Worm (Caenorhabditis elegans) whole organism, L1 larva: ENCODE measurements around the gene cyn-12.

ENCODE experiments used
- C04F5.9 ChIP-seq: sonication (generic microtip); optimal IDR thresholded peaks from 2 replicates; lab custom pipeline; 2016; ENCODE audit warnings: missing genetic modification characterization, missing compliant biosample characterization
- C16A3.4 ChIP-seq: fragments of 150-350 bp; optimal IDR thresholded peaks from 2 replicates; lab custom pipeline; 2014; ENCODE audit warnings: missing biosample characterization, missing genetic modification characterization
- Y116A8C.19 ChIP-seq: sonication (generic microtip); optimal IDR thresholded peaks from 2 replicates; lab custom pipeline; 2016; ENCODE audit warnings: missing compliant biosample characterization, missing genetic modification characterization, borderline replicate concordance
- aha-1 ChIP-seq: fragments of 150-350 bp; optimal IDR thresholded peaks from 2 replicates; lab custom pipeline; 2014; ENCODE audit warnings: missing biosample characterization, missing genetic modification characterization
- alr-1 ChIP-seq: fragments of 200-800 bp; sonication (Bioruptor generic); optimal IDR thresholded peaks from 2 replicates; lab custom pipeline; 2018; ENCODE audit warnings: borderline replicate concordance, mild to moderate bottlenecking, missing genetic modification characterization, missing compliant biosample characterization
- blmp-1 ChIP-seq: fragments of 150-350 bp; optimal IDR thresholded peaks from 2 replicates; lab custom pipeline; 2014; ENCODE audit warnings: missing biosample characterization, missing genetic modification characterization
- ceh-63 ChIP-seq: fragments of 200-800 bp; sonication (Bioruptor generic); optimal IDR thresholded peaks from 2 replicates; lab custom pipeline; 2018; ENCODE audit warnings: mild to moderate bottlenecking, missing genetic modification characterization, missing compliant biosample characterization
- ceh-8 ChIP-seq: fragments of 200-800 bp; sonication (Bioruptor generic); optimal IDR thresholded peaks from 2 replicates; lab custom pipeline; 2018; ENCODE audit warnings: mild to moderate bottlenecking, missing genetic modification characterization, moderate library complexity, missing compliant biosample characterization
- ceh-82 ChIP-seq, 3 experiments: fragments of 150-350 bp in 1 of 3; sonication (generic microtip) in 2 of 3; optimal IDR thresholded peaks; 2 replicates each; lab custom pipeline; 2014 to 2017; ENCODE audit warnings: missing biosample characterization in 3 of 3, missing genetic modification characterization in 3 of 3
- ceh-88 ChIP-seq: fragments of 200-800 bp; sonication (Bioruptor generic); IDR thresholded peaks from 2 replicates; pipeline ENCODE4 v1.3.6; 2022; ENCODE audit warnings: missing genetic modification characterization, missing compliant biosample characterization
- ceh-90 ChIP-seq: sonication (generic microtip); optimal IDR thresholded peaks from 2 replicates; lab custom pipeline; 2016; ENCODE audit warnings: missing genetic modification characterization, missing compliant biosample characterization
- ces-1 ChIP-seq: fragments of 150-350 bp; optimal IDR thresholded peaks from 2 replicates; lab custom pipeline; 2014; ENCODE audit warnings: missing biosample characterization, missing genetic modification reagents, missing genetic modification characterization
- dsc-1 ChIP-seq: sonication (generic microtip); optimal IDR thresholded peaks from 2 replicates; lab custom pipeline; 2016; ENCODE audit warnings: mild to moderate bottlenecking, missing genetic modification characterization, missing compliant biosample characterization
- efl-1 ChIP-seq, 4 experiments: fragments of 150-350 bp; optimal IDR thresholded peaks in 3 of 4; peaks in 1 of 4; 1 replicate in 1 of 4; 2 replicates in 3 of 4; lab custom pipeline; 2014; ENCODE audit warnings: missing biosample characterization in 2 of 4, missing genetic modification characterization in 2 of 4, missing genetic modification reagents in 2 of 4
- efl-3 ChIP-seq: fragments of 200-800 bp; sonication (Bioruptor generic); optimal IDR thresholded peaks from 2 replicates; lab custom pipeline; 2018; ENCODE audit warnings: mild to moderate bottlenecking, missing genetic modification characterization, missing compliant biosample characterization
- elt-2 ChIP-seq: sonication (generic microtip); optimal IDR thresholded peaks from 2 replicates; lab custom pipeline; 2016; ENCODE audit warnings: missing genetic modification characterization, mild to moderate bottlenecking, inconsistent platforms, missing compliant biosample characterization, missing genetic modification reagents
- ets-5 ChIP-seq: fragments of 200-800 bp; sonication (Bioruptor generic); IDR thresholded peaks from 2 replicates; pipeline ENCODE4 v1.3.6; 2022; ENCODE audit warnings: missing genetic modification characterization, missing compliant biosample characterization
- fkh-4 ChIP-seq: sonication (generic microtip); optimal IDR thresholded peaks from 2 replicates; lab custom pipeline; 2016; ENCODE audit warnings: missing compliant biosample characterization, missing genetic modification characterization, borderline replicate concordance
- fkh-8 ChIP-seq: sonication (generic microtip); optimal IDR thresholded peaks from 2 replicates; lab custom pipeline; 2016; ENCODE audit warnings: mild to moderate bottlenecking, missing genetic modification characterization, missing compliant biosample characterization
- fos-1 ChIP-seq: fragments of 150-350 bp; optimal IDR thresholded peaks from 2 replicates; lab custom pipeline; 2014; ENCODE audit warnings: missing biosample characterization, missing genetic modification characterization
- grh-1 ChIP-seq: fragments of 200-800 bp; sonication (Bioruptor generic); IDR thresholded peaks from 2 replicates; pipeline ENCODE4 v1.3.6; 2022; ENCODE audit warnings: missing genetic modification reagents, missing genetic modification characterization, missing compliant biosample characterization
- hlh-4 ChIP-seq: sonication (generic microtip); optimal IDR thresholded peaks from 2 replicates; lab custom pipeline; 2016; ENCODE audit warnings: mild to moderate bottlenecking, missing genetic modification characterization, missing compliant biosample characterization
- isw-1 ChIP-seq: fragments of 200-800 bp; sonication (Bioruptor generic); IDR thresholded peaks from 2 replicates; pipeline ENCODE4 v1.3.6; 2022; ENCODE audit warnings: missing genetic modification characterization, missing compliant biosample characterization
- jun-1 ChIP-seq: fragments of 150-350 bp; optimal IDR thresholded peaks from 2 replicates; lab custom pipeline; 2014; ENCODE audit warnings: missing biosample characterization, missing genetic modification reagents, missing genetic modification characterization
- lin-39 ChIP-seq: fragments of 150-350 bp; optimal IDR thresholded peaks from 2 replicates; lab custom pipeline; 2014; ENCODE audit warnings: missing biosample characterization, missing genetic modification reagents, missing genetic modification characterization
- lsy-2 ChIP-seq, 2 experiments: fragments of 150-350 bp; optimal IDR thresholded peaks; 2 replicates each; lab custom pipeline; 2014; ENCODE audit warnings: missing biosample characterization in 2 of 2, missing genetic modification characterization in 2 of 2
- mab-9 ChIP-seq: fragments of 200-800 bp; sonication (Bioruptor generic); IDR thresholded peaks from 2 replicates; pipeline ENCODE4 v1.3.6; 2022; ENCODE audit warnings: missing genetic modification reagents, missing genetic modification characterization, missing compliant biosample characterization
- nhr-11 ChIP-seq: fragments of 150-350 bp; optimal IDR thresholded peaks from 2 replicates; lab custom pipeline; 2014; ENCODE audit warnings: missing biosample characterization, missing genetic modification characterization
- nhr-20 ChIP-seq: sonication (generic microtip); optimal IDR thresholded peaks from 2 replicates; lab custom pipeline; 2016; ENCODE audit warnings: mild to moderate bottlenecking, missing genetic modification characterization, missing compliant biosample characterization
- nhr-237 ChIP-seq: fragments of 150-350 bp; optimal IDR thresholded peaks from 2 replicates; lab custom pipeline; 2014; ENCODE audit warnings: missing biosample characterization, missing genetic modification characterization
- nhr-28 ChIP-seq: fragments of 150-350 bp; optimal IDR thresholded peaks from 2 replicates; lab custom pipeline; 2014; ENCODE audit warnings: missing biosample characterization, missing genetic modification characterization
- nhr-47 ChIP-seq: sonication (generic microtip); optimal IDR thresholded peaks from 2 replicates; lab custom pipeline; 2016; ENCODE audit warnings: mild to moderate bottlenecking, missing genetic modification characterization, moderate library complexity, missing compliant biosample characterization
- nhr-71 ChIP-seq: sonication (generic microtip); optimal IDR thresholded peaks from 2 replicates; lab custom pipeline; 2016; ENCODE audit warnings: mild to moderate bottlenecking, missing genetic modification characterization, moderate library complexity, missing compliant biosample characterization
- nhr-76 ChIP-seq: sonication (generic microtip); optimal IDR thresholded peaks from 2 replicates; lab custom pipeline; 2017; ENCODE audit warnings: missing biosample characterization, missing genetic modification characterization
- nhr-77 ChIP-seq: fragments of 150-350 bp; optimal IDR thresholded peaks from 2 replicates; lab custom pipeline; 2014; ENCODE audit warnings: missing biosample characterization, missing genetic modification characterization
- nhr-84 ChIP-seq: sonication (generic microtip); optimal IDR thresholded peaks from 2 replicates; lab custom pipeline; 2017; ENCODE audit warnings: missing biosample characterization, missing genetic modification characterization
- pag-3 ChIP-seq: sonication (generic microtip); optimal IDR thresholded peaks from 2 replicates; lab custom pipeline; 2017; ENCODE audit warnings: missing genetic modification characterization, mild to moderate bottlenecking, missing compliant biosample characterization, antibody characterized with exemption, borderline replicate concordance; ENCODE audit not compliant: insufficient read depth
- pax-3 ChIP-seq: fragments of 200-800 bp; sonication (Bioruptor generic); optimal IDR thresholded peaks from 2 replicates; lab custom pipeline; 2018; ENCODE audit warnings: mild to moderate bottlenecking, missing genetic modification characterization, moderate library complexity, missing compliant biosample characterization
- sox-4 ChIP-seq: sonication (generic microtip); optimal IDR thresholded peaks from 2 replicates; lab custom pipeline; 2016; ENCODE audit warnings: missing genetic modification characterization, missing compliant biosample characterization
- sup-37 ChIP-seq: fragments of 200-800 bp; sonication (Bioruptor generic); optimal IDR thresholded peaks from 2 replicates; lab custom pipeline; 2018; ENCODE audit warnings: mild to moderate bottlenecking, missing genetic modification characterization, missing compliant biosample characterization
- tlp-1 ChIP-seq: fragments of 150-350 bp; optimal IDR thresholded peaks from 2 replicates; lab custom pipeline; 2014; ENCODE audit warnings: missing biosample characterization, missing genetic modification characterization
- unc-130 ChIP-seq: fragments of 150-350 bp; optimal IDR thresholded peaks from 2 replicates; lab custom pipeline; 2017; ENCODE audit warnings: missing biosample characterization, missing genetic modification characterization, inconsistent platforms
- unc-30 ChIP-seq: sonication (generic microtip); optimal IDR thresholded peaks from 2 replicates; lab custom pipeline; 2017; ENCODE audit warnings: missing biosample characterization, missing genetic modification characterization
- unc-62 ChIP-seq: fragments of 150-350 bp; optimal IDR thresholded peaks from 2 replicates; lab custom pipeline; 2014; ENCODE audit warnings: missing biosample characterization, missing genetic modification reagents, missing genetic modification characterization
- unc-86 ChIP-seq: sonication (generic microtip); optimal IDR thresholded peaks from 2 replicates; lab custom pipeline; 2016; ENCODE audit warnings: missing genetic modification characterization, missing compliant biosample characterization
- unc-98 ChIP-seq: fragments of 200-800 bp; sonication (Bioruptor generic); IDR thresholded peaks from 2 replicates; pipeline ENCODE4 v1.3.6; 2022; ENCODE audit warnings: missing genetic modification characterization, missing compliant biosample characterization
- vab-15 ChIP-seq: sonication (generic microtip); optimal IDR thresholded peaks from 2 replicates; lab custom pipeline; 2017; ENCODE audit warnings: missing genotype, mild to moderate bottlenecking, missing genetic modification characterization, missing compliant biosample characterization
- xbp-1 ChIP-seq: sonication (generic microtip); optimal IDR thresholded peaks from 2 replicates; lab custom pipeline; 2016; ENCODE audit warnings: missing genetic modification characterization, missing compliant biosample characterization
- zip-4 ChIP-seq: fragments of 200-800 bp; sonication (Bioruptor generic); optimal IDR thresholded peaks from 2 replicates; lab custom pipeline; 2018; ENCODE audit warnings: mild to moderate bottlenecking, missing genetic modification characterization, moderate library complexity, missing compliant biosample characterization
- ztf-4 ChIP-seq: fragments of 150-350 bp; optimal IDR thresholded peaks from 2 replicates; lab custom pipeline; 2014; ENCODE audit warnings: missing biosample characterization, missing genetic modification characterization

The cyn-12 gene

ce11 chrIV:7103211-7103679, 29.8 kb downstream of the cyn-12 start, which contains the start of the genes rde-8 and ZC477.3 (continued):
- no peak for TF ChIP-seq ceh-90 (tag; lab: Kevin White, UChicago)
- no peak for TF ChIP-seq nhr-28
- peak; percentile 76 to 83 for TF ChIP-seq efl-1 (optimal IDR thresholded peaks at IDR 0.05; lab: Kevin White, UChicago)
- peak; percentile 76 to 97 for TF ChIP-seq efl-1 (GFP tag; optimal IDR thresholded peaks at IDR 0.05 in 1 of 2; lab: Kevin White, UChicago)
- TF ChIP-seq C04F5.9 (tag; lab: Kevin White, UChicago), result no peak
- TF ChIP-seq blmp-1, result peak; percentile 57
- TF ChIP-seq tlp-1, result no peak
- no peak for TF ChIP-seq ztf-4 (tag; lab: Kevin White, UChicago)
- TF ChIP-seq fos-1, result peak; percentile 9
- TF ChIP-seq Y116A8C.19 (tag; lab: Kevin White, UChicago), result no peak
- TF ChIP-seq ets-5 (GFP tag; lab: Robert Waterston, UW), result no peak
- peak; percentile 83 for TF ChIP-seq dsc-1 (tag; lab: Kevin White, UChicago)
- TF ChIP-seq ceh-88 (GFP tag; lab: Robert Waterston, UW), result peak; percentile 38
- peak; percentile 52 for TF ChIP-seq elt-2 (tag; lab: Kevin White, UChicago)
- no peak for TF ChIP-seq ceh-8 (GFP tag; lab: Kevin White, UChicago)
- TF ChIP-seq hlh-4 (tag; lab: Kevin White, UChicago), result no peak
- peak; percentile 35 for TF ChIP-seq efl-3 (GFP tag; lab: Kevin White, UChicago)
- TF ChIP-seq fkh-8 (tag; lab: Kevin White, UChicago), result peak; percentile 48
- no peak for TF ChIP-seq unc-98 (GFP tag; lab: Robert Waterston, UW)
- no peak for TF ChIP-seq ceh-63 (GFP tag; lab: Kevin White, UChicago)
- no peak for TF ChIP-seq pag-3 (tag; lab: Kevin White, UChicago)
- TF ChIP-seq aha-1 (tag; lab: Kevin White, UChicago), result no peak
- peak; percentile 67 for TF ChIP-seq grh-1 (GFP tag; lab: Robert Waterston, UW)
- TF ChIP-seq vab-15 (tag; lab: Kevin White, UChicago), result no peak
- TF ChIP-seq nhr-11 (tag; lab: Kevin White, UChicago), result peak; percentile 37
- TF ChIP-seq unc-62, result no peak
- TF ChIP-seq fkh-4, result peak; percentile 58
- peak; percentile 85 to 86 for TF ChIP-seq lsy-2 (tag; optimal IDR thresholded peaks at IDR 0.05; lab: Kevin White, UChicago)
- peak; percentile 53 for TF ChIP-seq sup-37 (GFP tag; lab: Kevin White, UChicago)
- peak; percentile 78 for TF ChIP-seq unc-86 (tag; lab: Kevin White, UChicago)
- TF ChIP-seq ceh-82 (tag; optimal IDR thresholded peaks at IDR 0.05; lab: Kevin White, UChicago), result peak; percentile 46 to 85 (median 55)
- peak; percentile 49 for TF ChIP-seq sox-4 (tag; lab: Kevin White, UChicago)
- no peak for TF ChIP-seq alr-1 (tag; lab: Kevin White, UChicago)
- TF ChIP-seq zip-4 (GFP tag; lab: Kevin White, UChicago), result peak; percentile 45
- TF ChIP-seq xbp-1 (tag; lab: Kevin White, UChicago), result peak; percentile 82
- peak; percentile 5 for TF ChIP-seq nhr-77
- TF ChIP-seq unc-30 (tag; lab: Kevin White, UChicago), result no peak
- peak; percentile 56 for TF ChIP-seq isw-1 (GFP tag; lab: Robert Waterston, UW)
- TF ChIP-seq C16A3.4 (tag; lab: Kevin White, UChicago), result peak; percentile 71
- no peak for TF ChIP-seq nhr-76 (tag; lab: Kevin White, UChicago)
- peak; percentile 89 for TF ChIP-seq nhr-47 (tag; lab: Kevin White, UChicago)
- no peak for TF ChIP-seq nhr-84 (tag; lab: Kevin White, UChicago)

- TF ChIP-seq ceh-8 (GFP tag; lab: Kevin White, UChicago) (no peak), C04F5.9 (tag; lab: Kevin White, UChicago) (no peak), nhr-20 (peak; percentile 34), xbp-1 (tag; lab: Kevin White, UChicago) (no peak), sox-4 (tag; lab: Kevin White, UChicago) (no peak), nhr-11 (tag; lab: Kevin White, UChicago) (no peak), pax-3 (tag; lab: Kevin White, UChicago) (no peak), mab-9 (GFP tag; lab: Robert Waterston, UW) (no peak), efl-1 (optimal IDR thresholded peaks at IDR 0.05; lab: Kevin White, UChicago) (peak; percentile 7 to 24), efl-1 (GFP tag; optimal IDR thresholded peaks at IDR 0.05 in 1 of 2; lab: Kevin White, UChicago) (no peak), nhr-84 (tag; lab: Kevin White, UChicago) (no peak), Y116A8C.19 (tag; lab: Kevin White, UChicago) (no peak), ceh-82 (tag; optimal IDR thresholded peaks at IDR 0.05; lab: Kevin White, UChicago) (no peak), ztf-4 (tag; lab: Kevin White, UChicago) (peak; percentile 11), nhr-237 (tag; lab: Kevin White, UChicago) (no peak), elt-2 (tag; lab: Kevin White, UChicago) (no peak), nhr-77 (peak; percentile 12), jun-1 (tag; lab: Kevin White, UChicago) (no peak), nhr-71 (tag; lab: Kevin White, UChicago) (peak; percentile 52), ces-1 (GFP tag; lab: Kevin White, UChicago) (no peak), unc-130 (tag; lab: Kevin White, UChicago) (peak; percentile 13), lin-39 (no peak)
Observed at ce11 chrIV:7099377-7099776, 33.6 kb downstream of the cyn-12 start.
